Worm (Caenorhabditis elegans): ENCODE results near the gene nlp-21.
A peak's percentile ranks its signal among the peaks of the same experiment; 100 is the strongest.

The nlp-21 gene

DNA sequence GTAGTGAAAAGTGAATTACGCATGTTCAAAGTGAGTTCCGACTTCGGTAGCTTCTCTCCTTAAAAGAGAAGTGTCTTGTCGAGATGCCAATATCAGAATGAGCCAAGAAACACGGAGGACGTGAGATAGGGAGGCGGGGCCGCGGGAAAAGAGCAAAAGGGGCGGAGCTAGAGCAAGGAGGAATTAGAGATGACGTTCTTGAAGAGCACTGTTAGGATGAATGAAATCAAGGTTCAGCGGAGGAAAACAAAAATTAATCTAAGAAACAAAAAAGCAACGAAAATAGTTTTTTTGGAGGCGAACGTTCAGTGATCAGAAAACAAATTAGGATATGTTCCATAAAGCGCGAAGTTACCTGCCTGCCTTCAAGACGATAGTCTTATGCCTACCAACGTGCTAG, at the start of gene nlp-21:
Gene nlp-21, minus strand, starts transcription at position 101 of the 400 bp plus-strand sequence.
- TF ChIP-seq pax-3 (tag; optimal IDR thresholded peaks at IDR 0.05): no peak
- no peak for TF ChIP-seq aly-2 (tag; optimal IDR thresholded peaks at IDR 0.05)
- TF ChIP-seq vab-15 (tag; optimal IDR thresholded peaks at IDR 0.05): no peak
- no peak for TF ChIP-seq tbx-2 (tag; optimal IDR thresholded peaks at IDR 0.05)
- TF ChIP-seq nhr-19 (GFP tag; conservative IDR thresholded peaks at IDR 0.05): no peak
- TF ChIP-seq fkh-8 (tag; optimal IDR thresholded peaks at IDR 0.05): no peak
- TF ChIP-seq mdl-1 (tag; optimal IDR thresholded peaks at IDR 0.05): no peak
- no peak for TF ChIP-seq unc-98 (GFP tag; IDR thresholded peaks at IDR 0.05)
- TF ChIP-seq hpl-2 (GFP tag; optimal IDR thresholded peaks at IDR 0.05): no peak
- TF ChIP-seq isw-1 (GFP tag; IDR thresholded peaks at IDR 0.05): no peak
- TF ChIP-seq alr-1 (tag; optimal IDR thresholded peaks at IDR 0.05; ENCODE audit: borderline replicate concordance): no peak
- no peak for TF ChIP-seq nhr-71 (tag; optimal IDR thresholded peaks at IDR 0.05)
- TF ChIP-seq dpl-1 (GFP tag; optimal IDR thresholded peaks at IDR 0.05): no peak
- no peak for TF ChIP-seq zip-4 (GFP tag; optimal IDR thresholded peaks at IDR 0.05)
- no peak for TF ChIP-seq nhr-28 (tag; optimal IDR thresholded peaks at IDR 0.05)
- TF ChIP-seq ceh-8 (GFP tag; optimal IDR thresholded peaks at IDR 0.05): no peak
- TF ChIP-seq mep-1 (tag; optimal IDR thresholded peaks at IDR 0.05): no peak
- no peak for TF ChIP-seq hlh-17 (GFP tag; optimal IDR thresholded peaks at IDR 0.05; ENCODE audit: borderline replicate concordance)
- no peak for TF ChIP-seq nhr-47 (tag; optimal IDR thresholded peaks at IDR 0.05)
- TF ChIP-seq F16B12.6 (tag; optimal IDR thresholded peaks at IDR 0.05): no peak

- TF ChIP-seq rnt-1 (tag; optimal IDR thresholded peaks at IDR 0.05) (no peak), mab-9 (GFP tag; IDR thresholded peaks at IDR 0.05) (no peak), fkh-8 (tag; optimal IDR thresholded peaks at IDR 0.05) (no peak), C34B4.2 (tag; optimal IDR thresholded peaks at IDR 0.05) (no peak), lin-35 (GFP tag; optimal IDR thresholded peaks at IDR 0.05) (peak in 1 of 2 experiments; percentile 10), unc-62 (GFP tag; optimal IDR thresholded peaks at IDR 0.05) (no peak), lin-13 (GFP tag; optimal IDR thresholded peaks at IDR 0.05) (no peak), nhr-47 (tag; optimal IDR thresholded peaks at IDR 0.05) (no peak), vab-15 (tag; optimal IDR thresholded peaks at IDR 0.05) (no peak), hlh-4 (tag; optimal IDR thresholded peaks at IDR 0.05) (no peak), ceh-88 (GFP tag; IDR thresholded peaks at IDR 0.05) (no peak), elt-2 (tag; optimal IDR thresholded peaks at IDR 0.05) (peak; percentile 49), lsy-2 (tag; optimal IDR thresholded peaks at IDR 0.05) (no peak), efl-1 (optimal IDR thresholded peaks at IDR 0.05) (no peak), efl-1 (GFP tag; optimal IDR thresholded peaks at IDR 0.05 in 1 of 2) (peak in 1 of 2 experiments; percentile 35), zip-4 (GFP tag; optimal IDR thresholded peaks at IDR 0.05) (no peak), pax-3 (tag; optimal IDR thresholded peaks at IDR 0.05) (no peak), nhr-237 (tag; optimal IDR thresholded peaks at IDR 0.05) (no peak), xbp-1 (tag; optimal IDR thresholded peaks at IDR 0.05) (no peak), C04F5.9 (tag; optimal IDR thresholded peaks at IDR 0.05) (no peak), C16A3.4 (tag; optimal IDR thresholded peaks at IDR 0.05) (no peak), nhr-19 (GFP tag; conservative IDR thresholded peaks at IDR 0.05) (no peak), snu-23 (GFP tag; optimal IDR thresholded peaks at IDR 0.05) (no peak), isw-1 (GFP tag; IDR thresholded peaks at IDR 0.05) (no peak), nhr-90 (tag; optimal IDR thresholded peaks at IDR 0.05; ENCODE audit: poor library complexity) (no peak), alr-1 (tag; optimal IDR thresholded peaks at IDR 0.05; ENCODE audit: borderline replicate concordance) (no peak), unc-130 (tag; optimal IDR thresholded peaks at IDR 0.05) (no peak)
Measured at ce11 chrIII:11442556-11442955, 49.5 kb upstream of the nlp-21 start, which contains the start of gene sbp-1. TSS of gene sbp-1 (minus strand) at chrIII:11442566.

- TF ChIP-seq unc-98 (GFP tag; IDR thresholded peaks at IDR 0.05) (peak; percentile 21; the same call in 1 of the 2 replicates), ets-5 (GFP tag; IDR thresholded peaks at IDR 0.05) (0 out of 2 replicates have a peak, but pooled peaks have one; percentile 85), ceh-88 (GFP tag; IDR thresholded peaks at IDR 0.05) (peak; percentile 28; the same call in 1 of the 2 replicates)
Measured at ce11 chrIII:11434864-11435263, 41.8 kb upstream of the nlp-21 start.

All from whole organism, L1 larva.